Fruit fly (Drosophila melanogaster): ENCODE measurements around the gene Prp4k.

Prp4k gene

dm6 chr3L:177938-178337, 33.3 kb downstream of the Prp4k start (continued):
- TF ChIP-seq CG18476 (GFP tag; optimal IDR thresholded peaks at IDR 0.05) (no peak), fd64A (GFP tag; optimal IDR thresholded peaks at IDR 0.05) (no peak), psq (GFP tag; optimal IDR thresholded peaks at IDR 0.05) (no peak), CG11398 (GFP tag; optimal IDR thresholded peaks at IDR 0.05) (no peak), sima (GFP tag; optimal IDR thresholded peaks at IDR 0.05) (no peak), org-1 (GFP tag; optimal IDR thresholded peaks at IDR 0.05) (no peak), CG17361 (GFP tag; IDR thresholded peaks at IDR 0.05) (no peak), Myb (GFP tag; optimal IDR thresholded peaks at IDR 0.05) (no peak), mld (GFP tag; IDR thresholded peaks at IDR 0.05; ENCODE audit: partially characterized antibody) (no peak), sr (GFP tag; IDR thresholded peaks at IDR 0.05) (0 out of 3 replicates have a peak, but pooled peaks have one; percentile 10), croc (GFP tag; conservative IDR thresholded peaks at IDR 0.05) (no peak), stc (GFP tag; IDR thresholded peaks at IDR 0.05) (no peak), chn (GFP tag; optimal IDR thresholded peaks at IDR 0.05) (no peak), Optix (GFP tag; IDR thresholded peaks at IDR 0.05) (no peak), CG8478 (optimal IDR thresholded peaks at IDR 0.05) (no peak), NK7.1 (GFP tag; optimal IDR thresholded peaks at IDR 0.05) (no peak), CG7963 (GFP tag; IDR thresholded peaks at IDR 0.05; ENCODE audit: partially characterized antibody) (peak; percentile 29; the same call in 1 of the 3 replicates), Drgx (GFP tag; IDR thresholded peaks at IDR 0.05) (no peak), bbx (GFP tag; IDR thresholded peaks at IDR 0.05; ENCODE audit: partially characterized antibody) (peak; percentile 65), CG2712 (tag; optimal IDR thresholded peaks at IDR 0.05) (no peak), CG17829 (tag; optimal IDR thresholded peaks at IDR 0.05) (no peak), dmrt99B (tag; optimal IDR thresholded peaks at IDR 0.05) (no peak), tin (GFP tag; optimal IDR thresholded peaks at IDR 0.05) (no peak), bsh (GFP tag; optimal IDR thresholded peaks at IDR 0.05) (no peak), CG18764 (GFP tag; optimal IDR thresholded peaks at IDR 0.05) (no peak), CG32772 (GFP tag; IDR thresholded peaks at IDR 0.05) (no peak), CG2678 (tag; optimal IDR thresholded peaks at IDR 0.05) (no peak), knrl (GFP tag; IDR thresholded peaks at IDR 0.05; ENCODE audit: partially characterized antibody) (peak; percentile 37; the same call in 1 of the 3 replicates), lov (optimal IDR thresholded peaks at IDR 0.05) (no peak), lov (GFP tag; IDR thresholded peaks at IDR 0.05) (no peak), crp (GFP tag; optimal IDR thresholded peaks at IDR 0.05) (no peak), trh (GFP tag; optimal IDR thresholded peaks at IDR 0.05) (no peak), pnt (GFP tag; optimal IDR thresholded peaks at IDR 0.05) (no peak), CTCF (GFP tag; optimal IDR thresholded peaks at IDR 0.05) (no peak), CG5245 (GFP tag; optimal IDR thresholded peaks at IDR 0.05) (no peak), chinmo (GFP tag; IDR thresholded peaks at IDR 0.05; ENCODE audit: partially characterized antibody) (0 out of 4 replicates have a peak, but pooled peaks have one; percentile 33), stwl (tag; optimal IDR thresholded peaks at IDR 0.05) (no peak), YL-1 (GFP tag; optimal IDR thresholded peaks at IDR 0.05) (no peak), CG6791 (GFP tag; IDR thresholded peaks at IDR 0.05; ENCODE audit: partially characterized antibody) (peak; percentile 59; the same call in 1 of the 3 replicates), CG6765 (GFP tag; optimal IDR thresholded peaks at IDR 0.05) (no peak), CG15011 (GFP tag; optimal IDR thresholded peaks at IDR 0.05) (no peak), Hr78 (GFP tag; optimal IDR thresholded peaks at IDR 0.05) (no peak), D19A (tag; optimal IDR thresholded peaks at IDR 0.05) (no peak), CG34422 (GFP tag; IDR thresholded peaks at IDR 0.05) (no peak), sisA (GFP tag; IDR thresholded peaks at IDR 0.05) (no peak), Hand (GFP tag; optimal IDR thresholded peaks at IDR 0.05) (no peak), nau (GFP tag; optimal IDR thresholded peaks at IDR 0.05) (no peak), sug (tag; optimal IDR thresholded peaks at IDR 0.05) (no peak), CG2875 (GFP tag; optimal IDR thresholded peaks at IDR 0.05) (no peak), wdn (GFP tag; IDR thresholded peaks at IDR 0.05) (no peak), CG4854 (GFP tag; optimal IDR thresholded peaks at IDR 0.05) (no peak), CG9817 (tag; optimal IDR thresholded peaks at IDR 0.05) (no peak)

Data from whole organism, embryonic.